Fruit fly (Drosophila melanogaster) whole organism, embryonic: ENCODE measurements around the gene Tsf2.

ENCODE experiments used
- Adf1 ChIP-seq: fragments of 200-800 bp; sonication (Bioruptor generic); IDR thresholded peaks from 2 replicates; pipeline ENCODE4 v1.3.6; 2022; ENCODE audit warnings: missing biosample characterization, missing genetic modification characterization
- CG10321 ChIP-seq: fragments of 200-800 bp; sonication (Bioruptor generic); IDR thresholded peaks from 2 replicates; pipeline ENCODE4 v1.3.6; 2022; ENCODE audit warnings: missing biosample characterization, missing genetic modification characterization
- CG10543 ChIP-seq: fragments of 200-800 bp; sonication (Bioruptor generic); optimal IDR thresholded peaks from 3 replicates; lab custom pipeline; 2017; ENCODE audit warnings: missing biosample characterization, mild to moderate bottlenecking, missing genetic modification characterization, moderate library complexity
- CG10979 ChIP-seq: fragments of 200-800 bp; sonication (Bioruptor generic); optimal IDR thresholded peaks from 2 replicates; lab custom pipeline; 2018; ENCODE audit warnings: missing biosample characterization, mild to moderate bottlenecking, missing genetic modification characterization, moderate library complexity
- CG11696 ChIP-seq: fragments of 200-800 bp; sonication (Bioruptor generic); IDR thresholded peaks from 2 replicates; pipeline ENCODE4 v1.3.6; 2022; ENCODE audit warnings: missing biosample characterization, missing genetic modification characterization
- CG12071 ChIP-seq: fragments of 200-800 bp; sonication (Bioruptor generic); optimal IDR thresholded peaks from 3 replicates; lab custom pipeline; 2018; ENCODE audit warnings: missing biosample characterization, mild to moderate bottlenecking, missing genetic modification characterization
- CG15696 ChIP-seq: fragments of 200-800 bp; sonication (Bioruptor generic); optimal IDR thresholded peaks from 2 replicates; lab custom pipeline; 2019; ENCODE audit warnings: missing biosample characterization, mild to moderate bottlenecking, missing genetic modification characterization, moderate library complexity
- CG1602 ChIP-seq: fragments of 200-800 bp; sonication (Bioruptor generic); optimal IDR thresholded peaks from 3 replicates; lab custom pipeline; 2016; ENCODE audit warnings: missing biosample characterization, missing genetic modification characterization
- CG16863 ChIP-seq: fragments of 200-800 bp; sonication (Bioruptor generic); optimal IDR thresholded peaks from 3 replicates; lab custom pipeline; 2016; ENCODE audit warnings: missing biosample characterization, missing genetic modification characterization
- CG2678 ChIP-seq: fragments of 200-800 bp; sonication (Bioruptor generic); optimal IDR thresholded peaks from 3 replicates; lab custom pipeline; 2019; ENCODE audit warnings: missing biosample characterization, mild to moderate bottlenecking, missing genetic modification characterization, moderate library complexity
- CG31224 ChIP-seq: fragments of 200-800 bp; sonication (Bioruptor generic); IDR thresholded peaks from 2 replicates; pipeline ENCODE4 v1.3.6; 2022; ENCODE audit warnings: missing biosample characterization, missing genetic modification characterization
- CG31441 ChIP-seq: fragments of 200-800 bp; sonication (Bioruptor generic); IDR thresholded peaks from 2 replicates; pipeline ENCODE4 v1.3.6; 2022; ENCODE audit warnings: missing biosample characterization, missing genetic modification characterization
- CG32532 ChIP-seq: fragments of 200-800 bp; sonication (Bioruptor generic); IDR thresholded peaks from 2 replicates; pipeline ENCODE4 v1.3.6; 2022; ENCODE audit warnings: missing biosample characterization, missing genetic modification characterization
- CG3838 ChIP-seq: fragments of 200-800 bp; sonication (Bioruptor generic); optimal IDR thresholded peaks from 3 replicates; lab custom pipeline; 2016; ENCODE audit warnings: missing biosample characterization, missing genetic modification characterization
- CG6272 ChIP-seq: fragments of 200-800 bp; sonication (Bioruptor generic); IDR thresholded peaks from 2 replicates; pipeline ENCODE4 v1.3.6; 2022; ENCODE audit warnings: missing biosample characterization, missing genetic modification characterization
- CG7357 ChIP-seq: fragments of 200-800 bp; sonication (Bioruptor generic); IDR thresholded peaks from 3 replicates; pipeline ENCODE4 v1.3.6; 2022; ENCODE audit warnings: missing biosample characterization, missing genetic modification characterization
- CG7745 ChIP-seq: fragments of 200-800 bp; sonication (Bioruptor generic); optimal IDR thresholded peaks from 2 replicates; lab custom pipeline; 2018; ENCODE audit warnings: missing biosample characterization, mild to moderate bottlenecking, missing genetic modification characterization, moderate library complexity
- CG9437 ChIP-seq: fragments of 200-800 bp; sonication (Bioruptor generic); optimal IDR thresholded peaks from 2 replicates; lab custom pipeline; 2018; ENCODE audit warnings: missing biosample characterization, mild to moderate bottlenecking, missing genetic modification characterization
- CG9727 ChIP-seq: fragments of 200-800 bp; sonication (Bioruptor generic); optimal IDR thresholded peaks from 3 replicates; lab custom pipeline; 2017; ENCODE audit warnings: missing biosample characterization, mild to moderate bottlenecking, missing genetic modification characterization
- Doc3 ChIP-seq: fragments of 200-800 bp; sonication (Bioruptor generic); IDR thresholded peaks from 3 replicates; pipeline ENCODE4 v1.3.6; 2022; ENCODE audit warnings: missing biosample characterization, missing genetic modification characterization; ENCODE audit not compliant: partially characterized antibody
- Drgx ChIP-seq: fragments of 200-800 bp; sonication (Bioruptor generic); IDR thresholded peaks from 2 replicates; pipeline ENCODE4 v1.3.6; 2022; ENCODE audit warnings: missing biosample characterization, missing genetic modification characterization
- HLHmδ ChIP-seq: fragments of 200-800 bp; sonication (Bioruptor generic); optimal IDR thresholded peaks from 2 replicates; lab custom pipeline; 2018; ENCODE audit warnings: missing biosample characterization, mild to moderate bottlenecking, missing genetic modification characterization, moderate library complexity
- Hr39 ChIP-seq: fragments of >200 bp; optimal IDR thresholded peaks from 2 replicates; lab custom pipeline; 2017
- Jarid2 ChIP-seq: fragments of 200-800 bp; sonication (Bioruptor generic); optimal IDR thresholded peaks from 3 replicates; lab custom pipeline; 2017; ENCODE audit warnings: mild to moderate bottlenecking, missing biosample characterization, missing genetic modification reagents, missing genetic modification characterization
- Lpt ChIP-seq: fragments of >200 bp; optimal IDR thresholded peaks from 2 replicates; lab custom pipeline; 2018; ENCODE audit warnings: missing biosample characterization, missing genetic modification characterization
- MTF-1 ChIP-seq: fragments of 200-800 bp; sonication (Bioruptor generic); optimal IDR thresholded peaks from 2 replicates; lab custom pipeline; 2018; ENCODE audit warnings: missing biosample characterization, mild to moderate bottlenecking, missing genetic modification characterization, borderline replicate concordance
- Nf-YA ChIP-seq: fragments of 200-800 bp; sonication (Bioruptor generic); IDR thresholded peaks from 2 replicates; pipeline ENCODE4 v1.3.6; 2022; ENCODE audit warnings: missing biosample characterization, missing genetic modification characterization
- Nf-YB ChIP-seq: fragments of 200-800 bp; sonication (Bioruptor generic); optimal IDR thresholded peaks from 3 replicates; lab custom pipeline; 2019; ENCODE audit warnings: missing biosample characterization, mild to moderate bottlenecking, missing genetic modification characterization, moderate library complexity
- Nf-YC ChIP-seq: fragments of 200-800 bp; optimal IDR thresholded peaks from 3 replicates; lab custom pipeline; 2019; ENCODE audit warnings: missing biosample characterization, mild to moderate bottlenecking, missing genetic modification characterization, moderate library complexity
- Six4 ChIP-seq: fragments of 200-800 bp; sonication (Bioruptor generic); optimal IDR thresholded peaks from 2 replicates; lab custom pipeline; 2016; ENCODE audit warnings: missing biosample characterization, missing genetic modification characterization
- Trl ChIP-seq, 3 experiments: fragments of >200 bp in 2 of 3; fragments of 200-800 bp in 1 of 3; sonication (Bioruptor generic) in 1 of 3; optimal IDR thresholded peaks; 2 replicates in 1 of 3; 3 replicates in 2 of 3; lab custom pipeline; 2016 to 2017; ENCODE audit warnings: missing biosample characterization in 1 of 3, missing genetic modification characterization in 1 of 3
- Vsx1 ChIP-seq: fragments of 200-800 bp; sonication (Bioruptor generic); optimal IDR thresholded peaks from 2 replicates; lab custom pipeline; 2017; ENCODE audit warnings: missing biosample characterization, mild to moderate bottlenecking, missing genetic modification characterization, missing genetic modification reagents
- bowl ChIP-seq: fragments of 200-800 bp; sonication (Bioruptor generic); IDR thresholded peaks from 2 replicates; pipeline ENCODE4 v1.3.6; 2022; ENCODE audit warnings: missing biosample characterization, missing genetic modification characterization
- cad ChIP-seq: fragments of >200 bp; optimal IDR thresholded peaks from 2 replicates; lab custom pipeline; 2017; ENCODE audit warnings: missing biosample characterization, missing genetic modification characterization
- grn ChIP-seq: fragments of 200-800 bp; sonication (Bioruptor generic); optimal IDR thresholded peaks from 3 replicates; lab custom pipeline; 2017; ENCODE audit warnings: missing biosample characterization, missing genetic modification characterization
- hb ChIP-seq: fragments of 200-800 bp; sonication (Bioruptor generic); IDR thresholded peaks from 3 replicates; pipeline ENCODE4 v1.3.6; 2022; ENCODE audit warnings: missing biosample characterization, missing genetic modification characterization; ENCODE audit not compliant: partially characterized antibody
- kni ChIP-seq: fragments of 200-800 bp; sonication (Bioruptor generic); optimal IDR thresholded peaks from 3 replicates; lab custom pipeline; 2017; ENCODE audit warnings: mild to moderate bottlenecking, missing biosample characterization, missing genetic modification reagents, missing genetic modification characterization
- nom ChIP-seq: fragments of 200-800 bp; sonication (Bioruptor generic); optimal IDR thresholded peaks from 2 replicates; lab custom pipeline; 2017; ENCODE audit warnings: missing biosample characterization, missing genetic modification characterization, mild to moderate bottlenecking, moderate library complexity, missing genetic modification reagents
- oc ChIP-seq: fragments of 200-800 bp; sonication (Bioruptor generic); optimal IDR thresholded peaks from 2 replicates; lab custom pipeline; 2018; ENCODE audit warnings: missing biosample characterization, mild to moderate bottlenecking, missing genetic modification characterization, moderate library complexity
- pho ChIP-seq: fragments of 200-800 bp; sonication (Bioruptor generic); optimal IDR thresholded peaks from 2 replicates; lab custom pipeline; 2016; ENCODE audit warnings: missing biosample characterization, missing genetic modification characterization
- pnt ChIP-seq: fragments of 200-800 bp; sonication (Bioruptor generic); optimal IDR thresholded peaks from 3 replicates; lab custom pipeline; 2016; ENCODE audit warnings: missing biosample characterization, missing genetic modification characterization
- row ChIP-seq: fragments of 200-800 bp; sonication (Bioruptor generic); IDR thresholded peaks from 3 replicates; pipeline ENCODE4 v1.3.6; 2022; ENCODE audit warnings: missing biosample characterization, missing genetic modification characterization
- sens ChIP-seq: fragments of 200-800 bp; sonication (Bioruptor generic); peaks from one replicate; lab custom pipeline; 2016; ENCODE audit warnings: missing biosample characterization, missing genetic modification characterization
- seq ChIP-seq: fragments of 200-800 bp; sonication (Bioruptor generic); IDR thresholded peaks from 2 replicates; pipeline ENCODE4 v1.3.6; 2022; ENCODE audit warnings: missing biosample characterization, missing genetic modification characterization
- slbo ChIP-seq: fragments of 200-800 bp; sonication (Bioruptor generic); IDR thresholded peaks from 2 replicates; pipeline ENCODE4 v1.3.6; 2022; ENCODE audit warnings: missing biosample characterization, missing genetic modification characterization
- sr ChIP-seq: fragments of 200-800 bp; sonication (Bioruptor generic); IDR thresholded peaks from 3 replicates; pipeline ENCODE4 v1.3.6; 2022; ENCODE audit warnings: missing biosample characterization, missing genetic modification characterization
- tap ChIP-seq: fragments of 200-800 bp; optimal IDR thresholded peaks from 3 replicates; lab custom pipeline; 2019; ENCODE audit warnings: missing biosample characterization, mild to moderate bottlenecking, missing genetic modification characterization, moderate library complexity
- tin ChIP-seq: fragments of 200-800 bp; sonication (Bioruptor generic); optimal IDR thresholded peaks from 3 replicates; lab custom pipeline; 2016; ENCODE audit warnings: missing biosample characterization, missing genetic modification characterization
- twi ChIP-seq: fragments of 200-800 bp; optimal IDR thresholded peaks from 2 replicates; lab custom pipeline; 2019; ENCODE audit warnings: missing biosample characterization, mild to moderate bottlenecking, missing genetic modification characterization, moderate library complexity
- unc-4 ChIP-seq: fragments of 200-800 bp; sonication (Bioruptor generic); IDR thresholded peaks from 2 replicates; pipeline ENCODE4 v1.3.6; 2022; ENCODE audit warnings: missing biosample characterization, missing genetic modification characterization; ENCODE audit not compliant: partially characterized antibody
- z ChIP-seq: fragments of 200-800 bp; sonication (Bioruptor generic); IDR thresholded peaks from 3 replicates; pipeline ENCODE4 v1.3.6; 2022; ENCODE audit warnings: missing biosample characterization, missing genetic modification characterization

The Tsf2 gene

DNA sequence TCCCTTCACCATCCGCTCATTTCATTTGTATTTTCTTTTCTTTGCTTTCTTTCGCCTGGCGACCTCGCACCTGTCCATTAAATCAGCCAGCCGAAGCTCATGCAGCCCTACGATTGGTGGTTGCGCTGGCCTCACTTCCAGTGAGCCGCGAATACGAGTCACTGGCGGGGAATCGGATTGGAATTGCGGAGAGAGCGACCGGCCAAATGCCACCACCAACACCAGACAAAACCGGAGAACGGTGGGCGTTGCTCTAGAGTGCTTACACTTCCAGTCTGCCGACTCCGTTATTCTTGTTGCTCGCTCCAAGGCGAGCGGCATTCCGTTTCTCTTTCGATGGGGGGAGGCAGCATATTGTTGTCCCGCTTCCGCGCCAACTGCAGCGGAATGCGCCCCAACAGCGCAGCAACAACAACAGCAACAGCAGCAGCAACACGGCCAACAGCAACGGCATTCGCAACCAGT is 46.7 kb upstream of the Tsf2 start, which contains the start of gene ara (continued):
- TF ChIP-seq Trl (optimal IDR thresholded peaks at IDR 0.05; lab: Kevin White, UChicago): peak; percentile 39 to 72
- no peak for TF ChIP-seq Trl (GFP tag; optimal IDR thresholded peaks at IDR 0.05; lab: Kevin White, UChicago)
- TF ChIP-seq CG32532 (GFP tag; lab: Robert Waterston, UW): peak; percentile 10; the same call in 1 of the 2 replicates
- TF ChIP-seq grn (GFP tag; lab: Kevin White, UChicago): no peak
- TF ChIP-seq CG31441 (GFP tag; lab: Robert Waterston, UW): no peak
- TF ChIP-seq tin (GFP tag; lab: Kevin White, UChicago): no peak
- TF ChIP-seq CG1602 (GFP tag; lab: Kevin White, UChicago): no peak
- no peak for TF ChIP-seq cad (GFP tag; lab: Kevin White, UChicago)
- TF ChIP-seq CG10543: no peak
- TF ChIP-seq tap (tag; lab: Kevin White, UChicago): no peak
- TF ChIP-seq twi (tag; lab: Kevin White, UChicago): no peak
- no peak for TF ChIP-seq CG11696 (GFP tag; lab: Robert Waterston, UW)
- TF ChIP-seq CG7745: no peak
- no peak for TF ChIP-seq z (GFP tag; lab: Robert Waterston, UW)
- TF ChIP-seq Vsx1: no peak
- TF ChIP-seq CG31224 (GFP tag; lab: Robert Waterston, UW): no peak
- no peak for TF ChIP-seq HLHmδ
- peak; percentile 23 for TF ChIP-seq oc (tag; lab: Kevin White, UChicago)
- TF ChIP-seq row (GFP tag; lab: Robert Waterston, UW): no peak
- no peak for TF ChIP-seq Lpt (GFP tag; lab: Kevin White, UChicago)
- TF ChIP-seq unc-4 (GFP tag; lab: Robert Waterston, UW): no peak
- TF ChIP-seq nom (GFP tag; lab: Kevin White, UChicago): no peak
- no peak for TF ChIP-seq MTF-1
- TF ChIP-seq CG10321: peak; percentile 93
- TF ChIP-seq seq (GFP tag; lab: Robert Waterston, UW): 0 out of 2 replicates have a peak, but pooled peaks have one; percentile 8
- peak; percentile 53 for TF ChIP-seq Jarid2 (GFP tag; lab: Kevin White, UChicago)
- peak; percentile 99 for TF ChIP-seq Nf-YC (tag; lab: Kevin White, UChicago)
- TF ChIP-seq Nf-YB: peak; percentile 99
- no peak for TF ChIP-seq Doc3 (GFP tag; lab: Robert Waterston, UW)
- peak; percentile 74 for TF ChIP-seq Nf-YA (GFP tag; lab: Robert Waterston, UW)

DNA sequence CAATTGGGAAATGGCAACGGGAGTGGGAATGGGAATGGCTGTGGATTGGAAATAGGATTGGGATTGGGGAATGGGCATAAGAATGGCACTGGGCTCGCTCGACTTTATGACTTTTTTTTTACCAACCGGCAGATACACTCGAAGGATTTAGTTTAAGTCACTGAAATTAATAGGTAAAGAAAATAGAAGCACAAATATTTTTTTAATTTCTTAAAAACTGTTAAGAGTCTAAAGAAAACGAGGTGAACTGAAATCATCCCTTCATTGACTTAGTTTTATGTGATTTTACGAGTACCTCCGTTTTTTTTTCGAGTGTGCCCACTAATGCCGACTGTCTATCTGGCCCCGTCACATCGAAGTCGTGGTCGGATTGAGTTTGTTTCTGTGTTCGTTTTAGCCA is 41.3 kb upstream of the Tsf2 start:
- no peak for TF ChIP-seq Hr39
- TF ChIP-seq CG9727 (GFP tag; lab: Kevin White, UChicago): peak; percentile 24
- TF ChIP-seq kni (GFP tag; lab: Kevin White, UChicago): no peak
- TF ChIP-seq CG15696 (tag; lab: Kevin White, UChicago): peak; percentile 16
- peak; percentile 69 for TF ChIP-seq sens
- TF ChIP-seq CG10979 (tag; lab: Kevin White, UChicago): peak; percentile 17

DNA sequence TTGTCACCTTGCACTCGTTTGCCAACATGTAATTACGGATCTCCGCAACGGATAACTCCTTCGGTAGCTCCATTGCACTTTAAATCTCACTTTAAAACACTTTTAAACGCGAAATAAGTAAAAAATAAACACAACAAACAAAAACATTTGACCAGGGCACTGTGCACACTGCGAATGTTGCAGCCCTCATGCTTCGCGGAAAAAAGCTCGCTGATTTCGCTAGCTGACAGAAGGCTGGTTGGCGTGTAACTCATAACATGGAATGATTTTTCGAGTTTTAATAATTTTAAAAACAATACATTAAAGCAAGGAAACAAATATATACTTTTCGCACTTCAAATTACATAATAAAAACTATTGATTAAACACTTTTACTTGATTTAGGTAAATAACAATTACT is 38.8 kb upstream of the Tsf2 start, which contains the start of gene sowah:
Gene sowah (minus strand): TSS at position 177 of the 400 bp plus-strand sequence.
- TF ChIP-seq Six4 (GFP tag; lab: Kevin White, UChicago) (no peak), CG7357 (GFP tag; lab: Robert Waterston, UW) (no peak), hb (GFP tag; lab: Robert Waterston, UW) (no peak), CG2678 (no peak), bowl (GFP tag; lab: Robert Waterston, UW) (no peak), CG6272 (GFP tag; lab: Robert Waterston, UW) (peak; percentile 60; the same call in 1 of the 2 replicates), pnt (peak; percentile 39), CG16863 (GFP tag; lab: Kevin White, UChicago) (no peak), CG3838 (peak; percentile 94), sr (GFP tag; lab: Robert Waterston, UW) (peak; percentile 42; the same call in 1 of the 3 replicates), slbo (peak; percentile 75), CG12071 (no peak), Drgx (GFP tag; lab: Robert Waterston, UW) (no peak), Adf1 (GFP tag; lab: Robert Waterston, UW) (peak; percentile 22; the same call in 1 of the 2 replicates), CG9437 (GFP tag; lab: Kevin White, UChicago) (no peak), pho (GFP tag; lab: Kevin White, UChicago) (peak; percentile 51)
